Fruit fly (Drosophila melanogaster) whole organism, prepupa: Measurements from ENCODE around the gene fit.

Experiments
- CG6792 ChIP-seq: fragments of 200-800 bp; sonication (Bioruptor generic); optimal IDR thresholded peaks from 3 replicates; lab custom pipeline; 2016; ENCODE audit warnings: missing biosample characterization, missing genetic modification characterization
- Ets21C ChIP-seq: fragments of 200-800 bp; sonication (Bioruptor generic); optimal IDR thresholded peaks from 3 replicates; lab custom pipeline; 2016; ENCODE audit warnings: missing biosample characterization, missing genetic modification characterization

- TF ChIP-seq Ets21C (no peak), CG6792 (GFP tag; lab: Kevin White, UChicago) (no peak)
Observed at dm6 chr3R:21855469-21855826, 28.8 kb downstream of the fit start.
